Worm (Caenorhabditis elegans) whole organism, L4/young adult: ENCODE data around the gene C16C8.19.

Source experiments
- W03F9.2 ChIP-seq: fragments of 150-350 bp; optimal IDR thresholded peaks from 2 replicates; lab custom pipeline; 2014; ENCODE audit warnings: missing biosample characterization, missing genetic modification characterization
- dao-5 ChIP-seq: sonication (generic microtip); optimal IDR thresholded peaks from 2 replicates; lab custom pipeline; 2016; ENCODE audit warnings: missing genotype, missing genetic modification characterization, moderate library complexity, missing compliant biosample characterization
- him-1 ChIP-seq: sonication (generic microtip); optimal IDR thresholded peaks from 2 replicates; lab custom pipeline; 2016; ENCODE audit warnings: missing genotype, missing genetic modification reagents, missing genetic modification characterization, missing compliant biosample characterization

C16C8.19 gene

DNA sequence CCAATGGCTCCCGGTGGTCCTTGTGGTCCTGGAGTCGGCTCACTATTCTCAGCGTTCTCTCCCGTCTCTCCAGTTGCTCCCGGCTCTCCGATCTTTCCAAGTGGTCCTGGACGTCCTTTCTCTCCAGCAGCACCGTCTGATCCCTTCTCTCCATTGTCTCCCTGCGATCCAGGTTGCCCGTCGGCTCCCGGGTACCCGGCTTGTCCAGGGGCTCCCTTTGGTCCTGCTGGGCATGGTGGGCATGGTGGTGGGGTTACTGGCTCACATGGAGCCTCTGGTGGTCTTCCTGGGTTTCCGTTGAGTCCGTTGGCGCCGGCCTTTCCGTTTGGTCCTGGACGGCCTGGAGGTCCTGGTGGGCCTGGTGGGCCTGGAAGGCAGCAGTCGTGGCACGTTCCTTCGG is 42.1 kb downstream of the C16C8.19 start:
- TF ChIP-seq W03F9.2 (no peak), him-1 (tag; lab: Kevin White, UChicago) (no peak), dao-5 (tag; lab: Kevin White, UChicago) (no peak)

DNA sequence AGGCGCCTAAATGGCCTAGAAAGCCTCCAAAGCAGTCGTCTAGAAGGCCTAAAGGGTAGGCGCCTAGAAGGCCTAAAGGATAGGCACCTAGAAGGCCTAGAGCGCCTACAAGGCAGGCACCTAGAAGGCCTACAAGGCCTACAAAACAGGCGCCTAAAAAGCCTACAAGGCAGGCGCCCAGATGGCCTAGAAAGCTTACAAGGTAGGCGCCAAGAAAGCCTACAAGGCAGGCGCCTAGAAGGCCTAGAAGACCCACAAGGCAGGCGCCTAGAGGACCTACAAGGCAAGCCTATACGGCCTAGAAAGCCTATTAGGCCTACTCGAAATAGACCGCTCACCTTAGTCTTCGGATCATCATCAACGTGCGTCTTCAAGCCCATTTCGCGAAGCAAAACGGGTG is 43.7 kb downstream of the C16C8.19 start:
- TF ChIP-seq W03F9.2: no peak
- no peak for TF ChIP-seq dao-5 (tag; lab: Kevin White, UChicago)
- no peak for TF ChIP-seq him-1 (tag; lab: Kevin White, UChicago)

DNA sequence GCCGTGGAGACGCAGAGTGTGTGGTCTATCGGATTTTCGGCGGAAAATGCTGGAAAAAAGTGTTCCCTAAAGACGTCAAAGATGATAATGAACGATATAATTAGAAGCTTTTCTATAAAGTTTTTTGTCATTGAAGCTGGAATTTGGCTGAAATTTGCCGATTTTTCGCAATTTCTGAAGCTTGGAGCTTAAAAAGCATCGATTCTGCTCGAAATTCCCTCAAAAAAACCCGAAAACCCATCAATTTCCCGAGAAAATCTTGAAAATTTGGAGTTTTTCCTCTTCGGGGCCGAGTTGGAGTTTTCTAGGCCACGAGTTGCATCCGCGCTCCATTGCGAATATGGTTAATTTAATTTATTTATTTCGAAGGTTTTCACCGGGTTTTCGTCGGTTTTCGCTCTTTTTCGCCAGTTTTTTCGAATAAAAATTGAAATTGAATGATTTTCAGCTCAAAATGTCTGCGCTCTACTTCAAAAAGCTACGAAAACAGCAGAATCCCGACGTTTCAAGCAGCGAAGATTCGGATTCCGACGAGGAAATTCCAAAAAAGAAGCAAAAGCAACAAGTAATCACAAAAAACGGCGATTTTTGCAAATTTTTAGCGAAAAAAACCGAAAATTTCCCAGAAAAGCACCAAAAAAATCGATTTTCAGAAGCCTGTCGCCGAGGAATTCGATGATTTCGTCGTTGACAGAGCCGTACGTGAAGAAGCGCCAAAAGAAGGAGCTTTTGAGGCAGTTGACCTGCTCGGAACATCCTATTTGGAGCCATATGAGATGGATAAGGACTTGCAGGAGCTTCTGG is 44.4 kb downstream of the C16C8.19 start, which contains the start of the genes col-71 and Y49F6B.2:
Gene col-71, minus strand, starts transcription at position 51 of the 804 bp plus-strand sequence.
Gene Y49F6B.2, plus strand, starts transcription at position 449 of the 804 bp plus-strand sequence.
- TF ChIP-seq dao-5 (tag; lab: Kevin White, UChicago) (no peak), him-1 (tag; lab: Kevin White, UChicago) (peak; percentile 36), W03F9.2 (peak; percentile 74)

DNA sequence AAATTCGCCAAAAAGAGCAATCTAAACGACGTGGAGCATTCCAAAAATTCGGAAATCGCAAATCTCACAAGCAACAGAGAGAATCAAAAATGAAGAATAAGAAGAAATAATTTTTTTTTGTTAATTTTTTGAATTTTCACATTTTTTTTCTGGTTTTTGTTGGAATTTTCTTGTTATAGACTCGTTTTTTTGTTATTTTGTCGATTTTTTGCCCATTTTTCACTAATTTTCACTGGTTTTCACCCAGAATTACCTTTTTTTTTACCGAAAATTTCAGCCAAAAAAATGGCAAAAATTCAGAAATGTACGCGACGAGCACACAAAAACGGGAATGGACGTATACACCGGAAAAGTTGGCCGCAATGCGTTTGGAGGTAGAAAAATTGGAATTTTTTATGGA is 46.4 kb downstream of the C16C8.19 start, which contains the start of gene cyh-1:
Gene cyh-1, plus strand, starts transcription at position 301 of the 400 bp plus-strand sequence.
- no peak for TF ChIP-seq dao-5 (tag; lab: Kevin White, UChicago)
- no peak for TF ChIP-seq W03F9.2
- no peak for TF ChIP-seq him-1 (tag; lab: Kevin White, UChicago)
